Worm (Caenorhabditis elegans) whole organism, L2 larva: ENCODE results near the gene hrpa-2.

ENCODE experiments used
- aly-2 ChIP-seq: fragments of 150-350 bp; optimal IDR thresholded peaks from 2 replicates; lab custom pipeline; 2014; ENCODE audit warnings: missing biosample characterization, missing genetic modification characterization
- ceh-16 ChIP-seq: fragments of 150-350 bp; optimal IDR thresholded peaks from 2 replicates; lab custom pipeline; 2014; ENCODE audit warnings: missing biosample characterization, missing genetic modification characterization
- fos-1 ChIP-seq: fragments of 150-350 bp; optimal IDR thresholded peaks from 2 replicates; lab custom pipeline; 2014; ENCODE audit warnings: missing biosample characterization, missing genetic modification characterization
- nhr-23 ChIP-seq: fragments of 150-350 bp; optimal IDR thresholded peaks from 2 replicates; lab custom pipeline; 2014; ENCODE audit warnings: missing biosample characterization, missing genetic modification reagents, missing genetic modification characterization
- nhr-237 ChIP-seq: fragments of 150-350 bp; optimal IDR thresholded peaks from 2 replicates; lab custom pipeline; 2014; ENCODE audit warnings: missing biosample characterization, missing genetic modification characterization
- nhr-77 ChIP-seq: fragments of 150-350 bp; optimal IDR thresholded peaks from 2 replicates; lab custom pipeline; 2014; ENCODE audit warnings: missing biosample characterization, missing genetic modification characterization

- TF ChIP-seq nhr-237 (tag; lab: Kevin White, UChicago): no peak
- no peak for TF ChIP-seq nhr-77 (tag; lab: Kevin White, UChicago)
- TF ChIP-seq nhr-23: no peak
- no peak for TF ChIP-seq aly-2 (tag; lab: Kevin White, UChicago)
- no peak for TF ChIP-seq ceh-16 (tag; lab: Kevin White, UChicago)
- no peak for TF ChIP-seq fos-1
Observed at ce11 chrX:5209429-5209828, 6.7 kb upstream of the hrpa-2 start.
